Worm (Caenorhabditis elegans) whole organism, L1 larva: ENCODE results near the gene scl-5.

Source experiments
- F16B12.6 ChIP-seq: fragments of 150-350 bp; optimal IDR thresholded peaks from 2 replicates; lab custom pipeline; 2014; ENCODE audit warnings: missing biosample characterization, missing genetic modification characterization
- blmp-1 ChIP-seq: fragments of 150-350 bp; optimal IDR thresholded peaks from 2 replicates; lab custom pipeline; 2014; ENCODE audit warnings: missing biosample characterization, missing genetic modification characterization
- ceh-90 ChIP-seq: sonication (generic microtip); optimal IDR thresholded peaks from 2 replicates; lab custom pipeline; 2016; ENCODE audit warnings: missing genetic modification characterization, missing compliant biosample characterization
- efl-1 ChIP-seq, 4 experiments: fragments of 150-350 bp; optimal IDR thresholded peaks in 3 of 4; peaks in 1 of 4; 1 replicate in 1 of 4; 2 replicates in 3 of 4; lab custom pipeline; 2014; ENCODE audit warnings: missing biosample characterization in 2 of 4, missing genetic modification characterization in 2 of 4, missing genetic modification reagents in 2 of 4
- lsy-2 ChIP-seq, 2 experiments: fragments of 150-350 bp; optimal IDR thresholded peaks; 2 replicates each; lab custom pipeline; 2014; ENCODE audit warnings: missing biosample characterization in 2 of 2, missing genetic modification characterization in 2 of 2
- nhr-11 ChIP-seq: fragments of 150-350 bp; optimal IDR thresholded peaks from 2 replicates; lab custom pipeline; 2014; ENCODE audit warnings: missing biosample characterization, missing genetic modification characterization
- nhr-47 ChIP-seq: sonication (generic microtip); optimal IDR thresholded peaks from 2 replicates; lab custom pipeline; 2016; ENCODE audit warnings: mild to moderate bottlenecking, missing genetic modification characterization, moderate library complexity, missing compliant biosample characterization

ce11 chrIV:13025853-13026343 lies 37.9 kb upstream of the scl-5 start:
- TF ChIP-seq lsy-2 (tag; optimal IDR thresholded peaks at IDR 0.05; lab: Kevin White, UChicago) = peak in 1 of 2 experiments; percentile 48
- TF ChIP-seq blmp-1 (tag; lab: Kevin White, UChicago) = no peak
- TF ChIP-seq F16B12.6 (tag; lab: Kevin White, UChicago) = no peak
- TF ChIP-seq efl-1 (optimal IDR thresholded peaks at IDR 0.05; lab: Kevin White, UChicago) = peak; percentile 15 to 18
- peak in 1 of 2 experiments; percentile 86 for TF ChIP-seq efl-1 (GFP tag; optimal IDR thresholded peaks at IDR 0.05 in 1 of 2; lab: Kevin White, UChicago)
- no peak for TF ChIP-seq nhr-11 (tag; lab: Kevin White, UChicago)
- no peak for TF ChIP-seq ceh-90
- peak; percentile 55 for TF ChIP-seq nhr-47 (tag; lab: Kevin White, UChicago)
